Fruit fly (Drosophila melanogaster): ENCODE data around the gene Ance-2.

- no peak for TF ChIP-seq OdsH (GFP tag; optimal IDR thresholded peaks at IDR 0.05)
- no peak for TF ChIP-seq CG32264 (GFP tag; optimal IDR thresholded peaks at IDR 0.05)
- no peak for TF ChIP-seq psq (GFP tag; optimal IDR thresholded peaks at IDR 0.05)
- no peak for TF ChIP-seq woc (GFP tag; optimal IDR thresholded peaks at IDR 0.05)
- TF ChIP-seq N (GFP tag; optimal IDR thresholded peaks at IDR 0.05), result no peak
- no peak for TF ChIP-seq fru (GFP tag; optimal IDR thresholded peaks at IDR 0.05)
- no peak for TF ChIP-seq Mio (GFP tag; optimal IDR thresholded peaks at IDR 0.05)
Observed at dm6 chr2L:13903796-13904330, 5.3 kb upstream of the Ance-2 start.
